Fruit fly (Drosophila melanogaster): ENCODE measurements around the gene Set8.

Set8 gene

dm6 chr3R:14289958-14290835, 25.6 kb upstream of the Set8 start (continued):
- TF ChIP-seq crp (GFP tag; optimal IDR thresholded peaks at IDR 0.05), result no peak
- TF ChIP-seq CG10431 (GFP tag; optimal IDR thresholded peaks at IDR 0.05), result no peak
- no peak for TF ChIP-seq oc (tag; optimal IDR thresholded peaks at IDR 0.05)
- TF ChIP-seq esg (GFP tag; conservative IDR thresholded peaks at IDR 0.05), result no peak
- TF ChIP-seq sim (GFP tag; IDR thresholded peaks at IDR 0.05), result no peak
- TF ChIP-seq jumu (GFP tag; optimal IDR thresholded peaks at IDR 0.05), result no peak
- TF ChIP-seq CG1529 (GFP tag; optimal IDR thresholded peaks at IDR 0.05), result no peak
- TF ChIP-seq knrl (GFP tag; IDR thresholded peaks at IDR 0.05; ENCODE audit: partially characterized antibody), result no peak
- TF ChIP-seq cas (GFP tag; IDR thresholded peaks at IDR 0.05), result no peak
- TF ChIP-seq eve (GFP tag; optimal IDR thresholded peaks at IDR 0.05), result peak in 1 of 2 experiments; percentile 15
- no peak for TF ChIP-seq ato (GFP tag; IDR thresholded peaks at IDR 0.05; ENCODE audit: partially characterized antibody)
- peak; percentile 3 for TF ChIP-seq unpg (GFP tag; optimal IDR thresholded peaks at IDR 0.05)
- no peak for TF ChIP-seq CG6254 (GFP tag; optimal IDR thresholded peaks at IDR 0.05)
- no peak for TF ChIP-seq Dip3 (GFP tag; optimal IDR thresholded peaks at IDR 0.05)
- no peak for TF ChIP-seq trh (GFP tag; optimal IDR thresholded peaks at IDR 0.05)
- TF ChIP-seq B-H2 (GFP tag; optimal IDR thresholded peaks at IDR 0.05), result no peak
- no peak for TF ChIP-seq Blimp-1 (GFP tag; optimal IDR thresholded peaks at IDR 0.05)
- peak; percentile 24 for TF ChIP-seq Xbp1 (GFP tag; optimal IDR thresholded peaks at IDR 0.05)
- TF ChIP-seq Camta (GFP tag; optimal IDR thresholded peaks at IDR 0.05), result no peak
- no peak for TF ChIP-seq HLH3B (GFP tag; IDR thresholded peaks at IDR 0.05)
- no peak for TF ChIP-seq H2.0 (GFP tag; IDR thresholded peaks at IDR 0.05)
- no peak for TF ChIP-seq Ssrp (tag; optimal IDR thresholded peaks at IDR 0.05)
- no peak for TF ChIP-seq Chrac-16 (GFP tag; optimal IDR thresholded peaks at IDR 0.05)
- no peak for TF ChIP-seq CG15479 (GFP tag; optimal IDR thresholded peaks at IDR 0.05)
- TF ChIP-seq CG14965 (GFP tag; optimal IDR thresholded peaks at IDR 0.05; ENCODE audit: borderline replicate concordance), result no peak
- TF ChIP-seq CG6175 (GFP tag; IDR thresholded peaks at IDR 0.05), result no peak
- TF ChIP-seq CG1647 (GFP tag; optimal IDR thresholded peaks at IDR 0.05), result no peak
- 0 out of 2 replicates have a peak, but pooled peaks have one; percentile 19 for TF ChIP-seq CG14441 (GFP tag; IDR thresholded peaks at IDR 0.05)
- TF ChIP-seq CG5953 (GFP tag; IDR thresholded peaks at IDR 0.05), result no peak
- 0 out of 2 replicates have a peak, but pooled peaks have one; percentile 18 for TF ChIP-seq gsb (GFP tag; IDR thresholded peaks at IDR 0.05)
- no peak for TF ChIP-seq B-H1 (GFP tag; IDR thresholded peaks at IDR 0.05)
- no peak for TF ChIP-seq Poxn (GFP tag; IDR thresholded peaks at IDR 0.05)
- TF ChIP-seq YL-1 (GFP tag; optimal IDR thresholded peaks at IDR 0.05), result no peak
- TF ChIP-seq crc (GFP tag; optimal IDR thresholded peaks at IDR 0.05), result no peak
- peak; percentile 69 for TF ChIP-seq Med (GFP tag)
- no peak for TF ChIP-seq slp2 (GFP tag; optimal IDR thresholded peaks at IDR 0.05)
- TF ChIP-seq sna (GFP tag; IDR thresholded peaks at IDR 0.05; ENCODE audit: partially characterized antibody), result no peak
- no peak for TF ChIP-seq CG11695 (GFP tag; IDR thresholded peaks at IDR 0.05)
- TF ChIP-seq CG17568 (GFP tag; optimal IDR thresholded peaks at IDR 0.05), result no peak
- TF ChIP-seq Side (GFP tag; optimal IDR thresholded peaks at IDR 0.05), result no peak
- TF ChIP-seq CG10274 (GFP tag; optimal IDR thresholded peaks at IDR 0.05), result no peak
- TF ChIP-seq pfk (GFP tag; optimal IDR thresholded peaks at IDR 0.05), result no peak
- no peak for TF ChIP-seq run (tag; optimal IDR thresholded peaks at IDR 0.05)
- TF ChIP-seq NFAT (GFP tag; IDR thresholded peaks at IDR 0.05), result no peak
- TF ChIP-seq pita (GFP tag; optimal IDR thresholded peaks at IDR 0.05), result no peak
- TF ChIP-seq zen (tag; optimal IDR thresholded peaks at IDR 0.05), result no peak
- TF ChIP-seq so (GFP tag; IDR thresholded peaks at IDR 0.05), result 0 out of 3 replicates have a peak, but pooled peaks have one; percentile 9
- no peak for TF ChIP-seq CG16813 (GFP tag; IDR thresholded peaks at IDR 0.05; ENCODE audit: partially characterized antibody)
- TF ChIP-seq CG17802 (tag; optimal IDR thresholded peaks at IDR 0.05), result no peak

Data from whole organism, embryonic.